Worm (Caenorhabditis elegans) whole organism, mixed stage, embryonic: Measurements from ENCODE around the gene ugt-58.

ENCODE experiments used
- ces-1 ChIP-seq: fragments of 150-350 bp; optimal IDR thresholded peaks from 2 replicates; lab custom pipeline; 2014; ENCODE audit warnings: missing biosample characterization, missing genetic modification reagents, missing genetic modification characterization
- elt-1 ChIP-seq: sonication (generic microtip); optimal IDR thresholded peaks from 2 replicates; lab custom pipeline; 2017; ENCODE audit warnings: missing genetic modification characterization, mild to moderate bottlenecking, missing compliant biosample characterization, antibody characterized with exemption, moderate library complexity, borderline replicate concordance; ENCODE audit not compliant: insufficient read depth
- flh-1 ChIP-seq: fragments of 200-800 bp; sonication (Bioruptor generic); optimal IDR thresholded peaks from 2 replicates; lab custom pipeline; 2018; ENCODE audit warnings: mild to moderate bottlenecking, missing genetic modification characterization, moderate library complexity, missing compliant biosample characterization
- lsy-2 ChIP-seq: fragments of 150-350 bp; optimal IDR thresholded peaks from 2 replicates; lab custom pipeline; 2014; ENCODE audit warnings: missing biosample characterization, missing genetic modification characterization
- mab-5 ChIP-seq: fragments of 150-350 bp; optimal IDR thresholded peaks from 2 replicates; lab custom pipeline; 2014; ENCODE audit warnings: missing biosample characterization, missing genetic modification characterization
- nhr-237 ChIP-seq: fragments of 150-350 bp; optimal IDR thresholded peaks from 2 replicates; lab custom pipeline; 2014; ENCODE audit warnings: missing biosample characterization, missing genetic modification characterization
- nhr-28 ChIP-seq: fragments of 150-350 bp; optimal IDR thresholded peaks from 2 replicates; lab custom pipeline; 2014; ENCODE audit warnings: missing biosample characterization, missing genetic modification characterization
- nhr-76 ChIP-seq: sonication (generic microtip); optimal IDR thresholded peaks from 2 replicates; lab custom pipeline; 2017; ENCODE audit warnings: missing biosample characterization, missing genetic modification characterization
- pha-4 ChIP-seq: fragments of 150-350 bp; optimal IDR thresholded peaks from 2 replicates; lab custom pipeline; 2018; ENCODE audit warnings: missing biosample characterization, missing genetic modification reagents, missing genetic modification characterization
- sptf-1 ChIP-seq: sonication (generic microtip); optimal IDR thresholded peaks from 2 replicates; lab custom pipeline; 2017; ENCODE audit warnings: mild to moderate bottlenecking, missing genetic modification characterization, moderate library complexity, missing compliant biosample characterization
- unc-120 ChIP-seq: sonication (generic microtip); optimal IDR thresholded peaks from 2 replicates; lab custom pipeline; 2017; ENCODE audit warnings: missing genetic modification characterization, missing compliant biosample characterization; ENCODE audit not compliant: poor library complexity, severe bottlenecking
- unc-39 ChIP-seq: fragments of 150-350 bp; optimal IDR thresholded peaks from 2 replicates; lab custom pipeline; 2014; ENCODE audit warnings: missing biosample characterization, missing genetic modification characterization
- unc-62 ChIP-seq: fragments of 150-350 bp; optimal IDR thresholded peaks from 2 replicates; lab custom pipeline; 2014; ENCODE audit warnings: missing biosample characterization, missing genetic modification reagents, missing genetic modification characterization
- ztf-11 ChIP-seq: fragments of 150-350 bp; optimal IDR thresholded peaks from 2 replicates; lab custom pipeline; 2014; ENCODE audit warnings: missing biosample characterization, missing genetic modification characterization

- no peak for TF ChIP-seq sptf-1 (tag; lab: Kevin White, UChicago)
- no peak for TF ChIP-seq nhr-237 (tag; lab: Kevin White, UChicago)
- TF ChIP-seq lsy-2, result no peak
- TF ChIP-seq mab-5 (tag; lab: Kevin White, UChicago), result no peak
- no peak for TF ChIP-seq unc-120 (tag; lab: Kevin White, UChicago)
- TF ChIP-seq pha-4 (tag; lab: Kevin White, UChicago), result no peak
- TF ChIP-seq ces-1 (GFP tag; lab: Kevin White, UChicago), result no peak
- no peak for TF ChIP-seq nhr-28 (tag; lab: Kevin White, UChicago)
- no peak for TF ChIP-seq ztf-11 (tag; lab: Kevin White, UChicago)
- no peak for TF ChIP-seq flh-1
- TF ChIP-seq elt-1 (tag; lab: Kevin White, UChicago), result no peak
- no peak for TF ChIP-seq unc-62
- TF ChIP-seq unc-39, result no peak
- TF ChIP-seq nhr-76 (tag; lab: Kevin White, UChicago), result no peak
These were observed 16.0 kb upstream of the ugt-58 start for ce11 chrII:9602566-9602965.
